Fruit fly (Drosophila melanogaster) whole organism, embryonic: ENCODE data around the gene Cp18.

ENCODE experiments used
- Adf1 ChIP-seq: fragments of 200-800 bp; sonication (Bioruptor generic); IDR thresholded peaks from 2 replicates; pipeline ENCODE4 v1.3.6; 2022; ENCODE audit warnings: missing biosample characterization, missing genetic modification characterization
- BEAF-32 ChIP-seq: fragments of 200-800 bp; sonication (Bioruptor generic); optimal IDR thresholded peaks from 3 replicates; lab custom pipeline; 2017; ENCODE audit warnings: missing biosample characterization, missing genetic modification characterization, mild to moderate bottlenecking, moderate library complexity, missing genetic modification reagents
- CG11696 ChIP-seq: fragments of 200-800 bp; sonication (Bioruptor generic); IDR thresholded peaks from 2 replicates; pipeline ENCODE4 v1.3.6; 2022; ENCODE audit warnings: missing biosample characterization, missing genetic modification characterization
- CG1233 ChIP-seq: fragments of 200-800 bp; sonication (Bioruptor generic); optimal IDR thresholded peaks from 4 replicates; lab custom pipeline; 2018; ENCODE audit warnings: missing biosample characterization, mild to moderate bottlenecking, missing genetic modification characterization
- CG12942 ChIP-seq: fragments of 200-800 bp; sonication (Bioruptor generic); optimal IDR thresholded peaks from 3 replicates; lab custom pipeline; 2016; ENCODE audit warnings: missing biosample characterization, missing genetic modification characterization
- CG17802 ChIP-seq: fragments of 200-800 bp; sonication (Bioruptor generic); optimal IDR thresholded peaks from 2 replicates; lab custom pipeline; 2018; ENCODE audit warnings: missing biosample characterization, mild to moderate bottlenecking, missing genetic modification characterization, moderate library complexity
- CG17829 ChIP-seq: fragments of 200-800 bp; optimal IDR thresholded peaks from 2 replicates; lab custom pipeline; 2019; ENCODE audit warnings: missing biosample characterization, mild to moderate bottlenecking, missing genetic modification characterization, moderate library complexity
- CG18599 ChIP-seq: fragments of 200-800 bp; sonication (Bioruptor generic); optimal IDR thresholded peaks from 3 replicates; lab custom pipeline; 2017; ENCODE audit warnings: missing biosample characterization, missing genetic modification characterization, mild to moderate bottlenecking, moderate library complexity, missing genetic modification reagents
- CG2889 ChIP-seq: fragments of 200-800 bp; sonication (Bioruptor generic); IDR thresholded peaks from 3 replicates; pipeline ENCODE4 v1.3.6; 2022; ENCODE audit warnings: missing biosample characterization, missing genetic modification characterization
- CG31388 ChIP-seq: fragments of 200-800 bp; sonication (Bioruptor generic); optimal IDR thresholded peaks from 2 replicates; lab custom pipeline; 2016; ENCODE audit warnings: missing biosample characterization, missing genetic modification characterization
- CG3726 ChIP-seq: fragments of 200-800 bp; sonication (Bioruptor generic); IDR thresholded peaks from 3 replicates; pipeline ENCODE4, ENCODE4 v1.3.6; 2022; ENCODE audit warnings: missing biosample characterization, missing genetic modification characterization
- CG4730 ChIP-seq: fragments of 200-800 bp; sonication (Bioruptor generic); IDR thresholded peaks from 2 replicates; pipeline ENCODE4 v1.3.6; 2022; ENCODE audit warnings: missing biosample characterization, missing genetic modification characterization
- CG4820 ChIP-seq: fragments of 200-800 bp; sonication (Bioruptor generic); optimal IDR thresholded peaks from 3 replicates; lab custom pipeline; 2016; ENCODE audit warnings: missing biosample characterization, missing genetic modification characterization
- CG6175 ChIP-seq: fragments of 200-800 bp; sonication (Bioruptor generic); IDR thresholded peaks from 3 replicates; pipeline ENCODE4 v1.3.6; 2022; ENCODE audit warnings: missing biosample characterization, missing genetic modification characterization
- CG6791 ChIP-seq: fragments of 200-800 bp; sonication (Bioruptor generic); IDR thresholded peaks from 3 replicates; pipeline ENCODE4 v1.3.6; 2022; ENCODE audit warnings: missing biosample characterization, missing genetic modification characterization; ENCODE audit not compliant: partially characterized antibody
- CG7987 ChIP-seq: fragments of 200-800 bp; sonication (Bioruptor generic); optimal IDR thresholded peaks from 2 replicates; lab custom pipeline; 2018; ENCODE audit warnings: missing biosample characterization, mild to moderate bottlenecking, missing genetic modification characterization, moderate library complexity
- CG8388 ChIP-seq: fragments of 200-800 bp; sonication (Bioruptor generic); optimal IDR thresholded peaks from 2 replicates; lab custom pipeline; 2019; ENCODE audit warnings: missing biosample characterization, mild to moderate bottlenecking, missing genetic modification characterization, moderate library complexity
- CG9437 ChIP-seq: fragments of 200-800 bp; sonication (Bioruptor generic); optimal IDR thresholded peaks from 2 replicates; lab custom pipeline; 2018; ENCODE audit warnings: missing biosample characterization, mild to moderate bottlenecking, missing genetic modification characterization
- Camta ChIP-seq: fragments of 200-800 bp; sonication (Bioruptor generic); optimal IDR thresholded peaks from 2 replicates; lab custom pipeline; 2016; ENCODE audit warnings: missing biosample characterization, missing genetic modification characterization
- CrebB ChIP-seq: fragments of 200-800 bp; sonication (Bioruptor generic); optimal IDR thresholded peaks from 3 replicates; lab custom pipeline; 2018; ENCODE audit warnings: missing biosample characterization, mild to moderate bottlenecking, missing genetic modification characterization
- Drgx ChIP-seq: fragments of 200-800 bp; sonication (Bioruptor generic); IDR thresholded peaks from 2 replicates; pipeline ENCODE4 v1.3.6; 2022; ENCODE audit warnings: missing biosample characterization, missing genetic modification characterization
- E2f1 ChIP-seq: fragments of 200-800 bp; sonication (Bioruptor generic); IDR thresholded peaks from 2 replicates; pipeline ENCODE4 v1.3.6; 2022; ENCODE audit warnings: missing biosample characterization, missing genetic modification characterization
- Neu2 ChIP-seq: fragments of 200-800 bp; sonication (Bioruptor generic); optimal IDR thresholded peaks from 3 replicates; lab custom pipeline; 2016; ENCODE audit warnings: missing biosample characterization, missing genetic modification characterization, borderline replicate concordance
- Rfx ChIP-seq: fragments of 200-800 bp; sonication (Bioruptor generic); IDR thresholded peaks from 2 replicates; pipeline ENCODE4 v1.3.6; 2022; ENCODE audit warnings: missing biosample characterization, missing genetic modification characterization
- Sry-δ ChIP-seq: fragments of 200-800 bp; sonication (Bioruptor generic); optimal IDR thresholded peaks from 2 replicates; lab custom pipeline; 2016; ENCODE audit warnings: missing biosample characterization, missing genetic modification characterization
- ase ChIP-seq: fragments of 200-800 bp; sonication (Bioruptor generic); IDR thresholded peaks from 3 replicates; pipeline ENCODE4 v1.3.6; 2022; ENCODE audit warnings: missing biosample characterization, missing genetic modification characterization
- bbx ChIP-seq: fragments of 200-800 bp; sonication (Bioruptor generic); IDR thresholded peaks from 2 replicates; pipeline ENCODE4 v1.3.6; 2022; ENCODE audit warnings: missing biosample characterization, missing genetic modification characterization; ENCODE audit not compliant: partially characterized antibody
- bowl ChIP-seq: fragments of 200-800 bp; sonication (Bioruptor generic); IDR thresholded peaks from 2 replicates; pipeline ENCODE4 v1.3.6; 2022; ENCODE audit warnings: missing biosample characterization, missing genetic modification characterization
- bsh ChIP-seq, 2 experiments: fragments of 200-800 bp; sonication (Bioruptor generic); optimal IDR thresholded peaks; 2 replicates each; lab custom pipeline; 2017 to 2018; ENCODE audit warnings: mild to moderate bottlenecking in 2 of 2, missing biosample characterization in 2 of 2, missing genetic modification characterization in 2 of 2, moderate library complexity in 1 of 2
- croc ChIP-seq: fragments of 200-800 bp; sonication (Bioruptor generic); conservative IDR thresholded peaks from 3 replicates; pipeline ENCODE4 v1.3.6; 2022; ENCODE audit warnings: missing biosample characterization, missing genetic modification characterization
- da ChIP-seq: fragments of 200-800 bp; sonication (Bioruptor generic); optimal IDR thresholded peaks from 2 replicates; lab custom pipeline; 2016; ENCODE audit warnings: missing biosample characterization, missing genetic modification characterization
- esg ChIP-seq: fragments of 200-800 bp; sonication (Bioruptor generic); conservative IDR thresholded peaks from 2 replicates; pipeline ENCODE4 v1.3.6; 2022; ENCODE audit warnings: missing biosample characterization, missing genetic modification characterization
- gce ChIP-seq: fragments of 200-800 bp; sonication (Bioruptor generic); IDR thresholded peaks from 3 replicates; pipeline ENCODE4 v1.3.6; 2022; ENCODE audit warnings: missing biosample characterization, missing genetic modification characterization
- her ChIP-seq: fragments of 200-800 bp; sonication (Bioruptor generic); optimal IDR thresholded peaks from 2 replicates; lab custom pipeline; 2016; ENCODE audit warnings: missing biosample characterization, missing genetic modification characterization
- hkb ChIP-seq, 2 experiments: fragments of 200-800 bp in 1 of 2; fragments of >200 bp in 1 of 2; sonication (Bioruptor generic) in 1 of 2; IDR thresholded peaks in 1 of 2; optimal IDR thresholded peaks in 1 of 2; 2 replicates each; pipeline versions ENCODE4 v1.3.6 to Lab custom; 2017 to 2022; ENCODE audit warnings: missing biosample characterization in 1 of 2, missing genetic modification characterization in 1 of 2
- kni ChIP-seq: fragments of 200-800 bp; sonication (Bioruptor generic); optimal IDR thresholded peaks from 3 replicates; lab custom pipeline; 2017; ENCODE audit warnings: mild to moderate bottlenecking, missing biosample characterization, missing genetic modification reagents, missing genetic modification characterization
- maf-S ChIP-seq: fragments of 200-800 bp; sonication (Bioruptor generic); optimal IDR thresholded peaks from 2 replicates; lab custom pipeline; 2016; ENCODE audit warnings: missing biosample characterization, missing genetic modification characterization
- nerfin-1 ChIP-seq: fragments of 200-800 bp; sonication (Bioruptor generic); optimal IDR thresholded peaks from 3 replicates; lab custom pipeline; 2019; ENCODE audit warnings: missing biosample characterization, mild to moderate bottlenecking, missing genetic modification characterization, moderate library complexity
- oc ChIP-seq: fragments of 200-800 bp; sonication (Bioruptor generic); optimal IDR thresholded peaks from 2 replicates; lab custom pipeline; 2018; ENCODE audit warnings: missing biosample characterization, mild to moderate bottlenecking, missing genetic modification characterization, moderate library complexity
- pan ChIP-seq, 4 experiments: fragments of >200 bp in 3 of 4; fragments of 200-800 bp in 1 of 4; sonication (Bioruptor generic) in 1 of 4; optimal IDR thresholded peaks in 3 of 4; IDR thresholded peaks in 1 of 4; 2 replicates each; pipeline versions ENCODE4 v1.3.6 to Lab custom; 2017 to 2022; ENCODE audit warnings: missing biosample characterization in 2 of 4, missing genetic modification characterization in 2 of 4, mixed read lengths in 1 of 4
- pho ChIP-seq: fragments of 200-800 bp; sonication (Bioruptor generic); optimal IDR thresholded peaks from 2 replicates; lab custom pipeline; 2016; ENCODE audit warnings: missing biosample characterization, missing genetic modification characterization
- prd ChIP-seq, 3 experiments: fragments of >200 bp in 2 of 3; fragments of 200-800 bp in 1 of 3; sonication (Bioruptor generic) in 1 of 3; optimal IDR thresholded peaks in 2 of 3; IDR thresholded peaks in 1 of 3; 2 replicates in 2 of 3; 3 replicates in 1 of 3; pipeline versions ENCODE4 v1.3.6 to Lab custom; 2017 to 2022; ENCODE audit warnings: missing biosample characterization in 1 of 3, missing genetic modification characterization in 1 of 3
- sim ChIP-seq: fragments of 200-800 bp; sonication (Bioruptor generic); IDR thresholded peaks from 2 replicates; pipeline ENCODE4 v1.3.6; 2022; ENCODE audit warnings: missing biosample characterization, missing genetic modification characterization
- tgo ChIP-seq: fragments of 200-800 bp; sonication (Bioruptor generic); IDR thresholded peaks from 3 replicates; pipeline ENCODE4 v1.3.6; 2022; ENCODE audit warnings: missing biosample characterization, missing genetic modification characterization
- trh ChIP-seq: fragments of 200-800 bp; sonication (Bioruptor generic); optimal IDR thresholded peaks from 2 replicates; lab custom pipeline; 2016; ENCODE audit warnings: missing biosample characterization, missing genetic modification characterization
- ttk ChIP-seq: fragments of 200-800 bp; sonication (Bioruptor generic); IDR thresholded peaks from 2 replicates; pipeline ENCODE4 v2.1.2; 2022; ENCODE audit warnings: missing biosample characterization, missing genetic modification characterization
- tx ChIP-seq: fragments of 200-800 bp; sonication (Bioruptor generic); optimal IDR thresholded peaks from 2 replicates; lab custom pipeline; 2016; ENCODE audit warnings: missing biosample characterization, missing genetic modification characterization
- zf30C ChIP-seq: fragments of 200-800 bp; sonication (Bioruptor generic); optimal IDR thresholded peaks from 3 replicates; lab custom pipeline; 2018; ENCODE audit warnings: missing biosample characterization, mild to moderate bottlenecking, missing genetic modification characterization
- zfh1 ChIP-seq: fragments of 200-800 bp; sonication (Bioruptor generic); IDR thresholded peaks from 3 replicates; pipeline ENCODE4 v1.3.6; 2022; ENCODE audit warnings: missing biosample characterization, missing genetic modification characterization

Gene Cp18

DNA sequence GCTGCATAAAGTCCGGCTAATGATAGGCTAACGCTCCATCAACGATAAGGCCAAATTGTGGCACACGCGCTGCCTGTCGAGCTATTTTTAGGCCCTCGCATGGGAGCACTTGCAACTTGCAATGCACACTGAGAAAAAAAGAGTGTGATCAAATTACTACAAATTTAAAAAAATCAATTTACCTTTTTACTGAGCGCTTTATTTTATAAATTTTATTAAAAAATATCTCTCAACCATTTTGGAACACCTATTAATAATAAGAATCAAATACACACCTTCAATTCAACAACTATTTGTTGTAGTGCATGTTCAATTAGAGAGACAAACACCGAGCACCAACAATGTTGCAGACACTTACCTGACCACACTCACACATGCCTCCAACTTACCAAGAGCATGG is 38.9 kb downstream of the Cp18 start (continued):
- TF ChIP-seq tx (GFP tag; lab: Kevin White, UChicago): no peak
- no peak for TF ChIP-seq CG18599 (GFP tag; lab: Kevin White, UChicago)
- TF ChIP-seq ttk (GFP tag; lab: Robert Waterston, UW): peak; percentile 62
- TF ChIP-seq Adf1: no peak
- TF ChIP-seq maf-S (GFP tag; lab: Kevin White, UChicago): no peak
- peak; percentile 74 for TF ChIP-seq zfh1 (GFP tag; lab: Robert Waterston, UW)
- peak; percentile 8; the same call in 1 of the 2 replicates for TF ChIP-seq CG4730
- TF ChIP-seq esg (GFP tag; lab: Robert Waterston, UW): peak; percentile 14; the same call in 1 of the 2 replicates
- no peak for TF ChIP-seq prd (optimal IDR thresholded peaks at IDR 0.05; lab: Kevin White, UChicago)
- peak; percentile 18; the same call in 2 of the 3 replicates for TF ChIP-seq prd (GFP tag; IDR thresholded peaks at IDR 0.05; lab: Robert Waterston, UW)
- no peak for TF ChIP-seq Neu2 (GFP tag; lab: Kevin White, UChicago)
- no peak for TF ChIP-seq CG7987 (GFP tag; lab: Kevin White, UChicago)
- TF ChIP-seq Rfx (GFP tag; lab: Robert Waterston, UW): no peak
- TF ChIP-seq BEAF-32: no peak
- TF ChIP-seq gce (GFP tag; lab: Robert Waterston, UW): peak; percentile 78; the same call in 2 of the 3 replicates
- TF ChIP-seq CG9437 (GFP tag; lab: Kevin White, UChicago): no peak
- TF ChIP-seq CG17802 (tag; lab: Kevin White, UChicago): peak; percentile 5
- no peak for TF ChIP-seq CG31388 (GFP tag; lab: Kevin White, UChicago)
- no peak for TF ChIP-seq Sry-δ (GFP tag; lab: Kevin White, UChicago)
- TF ChIP-seq pho (GFP tag; lab: Kevin White, UChicago): no peak
- TF ChIP-seq da (GFP tag; lab: Kevin White, UChicago): no peak
- no peak for TF ChIP-seq bbx
- TF ChIP-seq CG1233 (GFP tag; lab: Kevin White, UChicago): peak; percentile 14
- TF ChIP-seq tgo (GFP tag; lab: Robert Waterston, UW): peak; percentile 6
- TF ChIP-seq zf30C (GFP tag; lab: Kevin White, UChicago): peak; percentile 71
- TF ChIP-seq CG11696 (GFP tag; lab: Robert Waterston, UW): 0 out of 2 replicates have a peak, but pooled peaks have one; percentile 8
- peak; percentile 69 for TF ChIP-seq CG8388 (GFP tag; lab: Kevin White, UChicago)
- TF ChIP-seq croc: peak; percentile 12
- TF ChIP-seq E2f1: no peak
- TF ChIP-seq trh (GFP tag; lab: Kevin White, UChicago): no peak
- TF ChIP-seq CG2889: 0 out of 3 replicates have a peak, but pooled peaks have one; percentile 37
- no peak for TF ChIP-seq kni (GFP tag; lab: Kevin White, UChicago)
- no peak for TF ChIP-seq hkb (optimal IDR thresholded peaks at IDR 0.05; lab: Kevin White, UChicago)
- peak; percentile 31 for TF ChIP-seq hkb (GFP tag; IDR thresholded peaks at IDR 0.05; lab: Robert Waterston, UW)
- TF ChIP-seq pan (optimal IDR thresholded peaks at IDR 0.05; lab: Kevin White, UChicago): no peak
- TF ChIP-seq pan (GFP tag; optimal IDR thresholded peaks at IDR 0.05 in 1 of 2, IDR thresholded peaks at IDR 0.05 in 1 of 2): peak in 1 of 2 experiments; percentile 35
- no peak for TF ChIP-seq CrebB (tag; lab: Kevin White, UChicago)
- no peak for TF ChIP-seq CG6175 (GFP tag; lab: Robert Waterston, UW)
- no peak for TF ChIP-seq nerfin-1 (tag; lab: Kevin White, UChicago)
- TF ChIP-seq CG3726 (GFP tag; lab: Robert Waterston, UW): peak; percentile 7; the same call in 1 of the 3 replicates
- peak; percentile 40; the same call in 1 of the 2 replicates for TF ChIP-seq bowl (GFP tag; lab: Robert Waterston, UW)
- TF ChIP-seq her (GFP tag; lab: Kevin White, UChicago): no peak
- no peak for TF ChIP-seq CG12942
- TF ChIP-seq bsh (GFP tag; optimal IDR thresholded peaks at IDR 0.05; lab: Kevin White, UChicago): peak in 1 of 2 experiments; percentile 81
- TF ChIP-seq Drgx: peak; percentile 97
- TF ChIP-seq CG6791 (GFP tag; lab: Robert Waterston, UW): no peak
- no peak for TF ChIP-seq oc
- TF ChIP-seq CG4820 (GFP tag; lab: Kevin White, UChicago): no peak
- no peak for TF ChIP-seq CG17829 (tag; lab: Kevin White, UChicago)
- TF ChIP-seq Camta (GFP tag; lab: Kevin White, UChicago): no peak
- peak; percentile 72; the same call in 1 of the 2 replicates for TF ChIP-seq sim (GFP tag; lab: Robert Waterston, UW)
- TF ChIP-seq ase (GFP tag; lab: Robert Waterston, UW): peak; percentile 31; the same call in 2 of the 3 replicates
